Fruit fly (Drosophila melanogaster) whole organism, embryonic: Measurements from ENCODE around the gene CG10337.

Experiments
- Atf3 ChIP-seq: fragments of 200-800 bp; sonication (Bioruptor generic); optimal IDR thresholded peaks from 3 replicates; lab custom pipeline; 2016; ENCODE audit warnings: missing biosample characterization, missing genetic modification characterization
- C15 ChIP-seq: fragments of 200-800 bp; sonication (Bioruptor generic); IDR thresholded peaks from 3 replicates; pipeline ENCODE4 v1.3.6; 2022; ENCODE audit warnings: missing biosample characterization, missing genetic modification characterization
- CG10321 ChIP-seq: fragments of 200-800 bp; sonication (Bioruptor generic); IDR thresholded peaks from 2 replicates; pipeline ENCODE4 v1.3.6; 2022; ENCODE audit warnings: missing biosample characterization, missing genetic modification characterization
- CG10543 ChIP-seq: fragments of 200-800 bp; sonication (Bioruptor generic); optimal IDR thresholded peaks from 3 replicates; lab custom pipeline; 2017; ENCODE audit warnings: missing biosample characterization, mild to moderate bottlenecking, missing genetic modification characterization, moderate library complexity
- CG12744 ChIP-seq: fragments of 200-800 bp; sonication (Bioruptor generic); optimal IDR thresholded peaks from 2 replicates; lab custom pipeline; 2016; ENCODE audit warnings: missing biosample characterization, missing genetic modification characterization
- CG13287 ChIP-seq: fragments of 200-800 bp; sonication (Bioruptor generic); IDR thresholded peaks from 2 replicates; pipeline ENCODE4 v1.3.6; 2022; ENCODE audit warnings: missing biosample characterization, missing genetic modification characterization; ENCODE audit not compliant: partially characterized antibody
- CG13894 ChIP-seq: fragments of 200-800 bp; sonication (Bioruptor generic); optimal IDR thresholded peaks from 3 replicates; lab custom pipeline; 2018; ENCODE audit warnings: missing biosample characterization, mild to moderate bottlenecking, missing genetic modification characterization, moderate library complexity
- CG15514 ChIP-seq: fragments of 200-800 bp; sonication (Bioruptor generic); optimal IDR thresholded peaks from 3 replicates; lab custom pipeline; 2017; ENCODE audit warnings: missing biosample characterization, missing genetic modification characterization, mild to moderate bottlenecking, moderate library complexity, missing genetic modification reagents
- CG16863 ChIP-seq: fragments of 200-800 bp; sonication (Bioruptor generic); optimal IDR thresholded peaks from 3 replicates; lab custom pipeline; 2016; ENCODE audit warnings: missing biosample characterization, missing genetic modification characterization
- CG17829 ChIP-seq: fragments of 200-800 bp; optimal IDR thresholded peaks from 2 replicates; lab custom pipeline; 2019; ENCODE audit warnings: missing biosample characterization, mild to moderate bottlenecking, missing genetic modification characterization, moderate library complexity
- CG18619 ChIP-seq: fragments of 200-800 bp; sonication (Bioruptor generic); optimal IDR thresholded peaks from 3 replicates; lab custom pipeline; 2017; ENCODE audit warnings: missing biosample characterization, mild to moderate bottlenecking, missing genetic modification characterization
- CG18764 ChIP-seq: fragments of 200-800 bp; sonication (Bioruptor generic); optimal IDR thresholded peaks from 3 replicates; lab custom pipeline; 2016; ENCODE audit warnings: missing biosample characterization, missing genetic modification characterization
- CG31441 ChIP-seq: fragments of 200-800 bp; sonication (Bioruptor generic); IDR thresholded peaks from 2 replicates; pipeline ENCODE4 v1.3.6; 2022; ENCODE audit warnings: missing biosample characterization, missing genetic modification characterization
- CG33213 ChIP-seq: fragments of 200-800 bp; sonication (Bioruptor generic); optimal IDR thresholded peaks from 3 replicates; lab custom pipeline; 2016; ENCODE audit warnings: missing biosample characterization, missing genetic modification characterization
- CG4360 ChIP-seq: fragments of 200-800 bp; sonication (Bioruptor generic); IDR thresholded peaks from 2 replicates; pipeline ENCODE4 v1.3.6; 2022; ENCODE audit warnings: missing biosample characterization, missing genetic modification characterization
- CG4617 ChIP-seq: fragments of 200-800 bp; sonication (Bioruptor generic); optimal IDR thresholded peaks from 3 replicates; lab custom pipeline; 2016; ENCODE audit warnings: missing biosample characterization, missing genetic modification characterization, borderline replicate concordance
- CG5245 ChIP-seq: fragments of 200-800 bp; sonication (Bioruptor generic); optimal IDR thresholded peaks from 3 replicates; lab custom pipeline; 2016; ENCODE audit warnings: missing biosample characterization, missing genetic modification characterization
- CG6813 ChIP-seq: fragments of 200-800 bp; sonication (Bioruptor generic); optimal IDR thresholded peaks from 2 replicates; lab custom pipeline; 2017; ENCODE audit warnings: missing biosample characterization, missing genetic modification characterization, mild to moderate bottlenecking, moderate library complexity, missing genetic modification reagents
- CG7839 ChIP-seq: fragments of 200-800 bp; sonication (Bioruptor generic); optimal IDR thresholded peaks from 3 replicates; lab custom pipeline; 2018; ENCODE audit warnings: missing biosample characterization, mild to moderate bottlenecking, missing genetic modification characterization, moderate library complexity
- CG7987 ChIP-seq: fragments of 200-800 bp; sonication (Bioruptor generic); optimal IDR thresholded peaks from 2 replicates; lab custom pipeline; 2018; ENCODE audit warnings: missing biosample characterization, mild to moderate bottlenecking, missing genetic modification characterization, moderate library complexity
- Deaf1 ChIP-seq: fragments of 200-800 bp; optimal IDR thresholded peaks from 3 replicates; lab custom pipeline; 2019; ENCODE audit warnings: missing biosample characterization, mild to moderate bottlenecking, missing genetic modification characterization, moderate library complexity
- Dip2 ChIP-seq: fragments of 200-800 bp; sonication (Bioruptor generic); IDR thresholded peaks from 2 replicates; pipeline ENCODE4 v1.3.6; 2022; ENCODE audit warnings: missing biosample characterization, missing genetic modification characterization
- HLH4C ChIP-seq: fragments of 200-800 bp; sonication (Bioruptor generic); IDR thresholded peaks from 3 replicates; pipeline ENCODE4 v1.3.6; 2022; ENCODE audit warnings: missing biosample characterization, missing genetic modification characterization; ENCODE audit not compliant: partially characterized antibody
- HLH54F ChIP-seq: fragments of 200-800 bp; sonication (Bioruptor generic); optimal IDR thresholded peaks from 3 replicates; lab custom pipeline; 2016; ENCODE audit warnings: missing biosample characterization, missing genetic modification characterization
- HLHmδ ChIP-seq: fragments of 200-800 bp; sonication (Bioruptor generic); optimal IDR thresholded peaks from 2 replicates; lab custom pipeline; 2018; ENCODE audit warnings: missing biosample characterization, mild to moderate bottlenecking, missing genetic modification characterization, moderate library complexity
- Jarid2 ChIP-seq: fragments of 200-800 bp; sonication (Bioruptor generic); optimal IDR thresholded peaks from 3 replicates; lab custom pipeline; 2017; ENCODE audit warnings: mild to moderate bottlenecking, missing biosample characterization, missing genetic modification reagents, missing genetic modification characterization
- Lpt ChIP-seq: fragments of >200 bp; optimal IDR thresholded peaks from 2 replicates; lab custom pipeline; 2018; ENCODE audit warnings: missing biosample characterization, missing genetic modification characterization
- Max ChIP-seq: fragments of 200-800 bp; sonication (Bioruptor generic); optimal IDR thresholded peaks from 2 replicates; lab custom pipeline; 2016; ENCODE audit warnings: missing biosample characterization, mild to moderate bottlenecking, missing genetic modification characterization
- NC2α ChIP-seq: fragments of 200-800 bp; sonication (Bioruptor generic); optimal IDR thresholded peaks from 2 replicates; lab custom pipeline; 2016; ENCODE audit warnings: missing biosample characterization, missing genetic modification characterization
- Nf-YC ChIP-seq: fragments of 200-800 bp; optimal IDR thresholded peaks from 3 replicates; lab custom pipeline; 2019; ENCODE audit warnings: missing biosample characterization, mild to moderate bottlenecking, missing genetic modification characterization, moderate library complexity
- Rx ChIP-seq: fragments of 200-800 bp; sonication (Bioruptor generic); IDR thresholded peaks from 2 replicates; pipeline ENCODE4 v1.3.6; 2022; ENCODE audit warnings: missing biosample characterization, missing genetic modification characterization
- Sin3A ChIP-seq: fragments of >200 bp; optimal IDR thresholded peaks from 2 replicates; lab custom pipeline; 2018
- aop ChIP-seq: fragments of 200-800 bp; sonication (Bioruptor generic); IDR thresholded peaks from 2 replicates; pipeline ENCODE4 v1.3.6; 2022; ENCODE audit warnings: missing biosample characterization, missing genetic modification characterization
- ara ChIP-seq: fragments of 200-800 bp; sonication (Bioruptor generic); IDR thresholded peaks from 2 replicates; pipeline ENCODE4 v1.3.6; 2022; ENCODE audit warnings: missing biosample characterization, missing genetic modification characterization
- bsh ChIP-seq, 2 experiments: fragments of 200-800 bp; sonication (Bioruptor generic); optimal IDR thresholded peaks; 2 replicates each; lab custom pipeline; 2017 to 2018; ENCODE audit warnings: mild to moderate bottlenecking in 2 of 2, missing biosample characterization in 2 of 2, missing genetic modification characterization in 2 of 2, moderate library complexity in 1 of 2
- dimm ChIP-seq: fragments of 200-800 bp; sonication (Bioruptor generic); IDR thresholded peaks from 2 replicates; pipeline ENCODE4 v1.3.6; 2022; ENCODE audit warnings: missing biosample characterization, missing genetic modification characterization
- dysf ChIP-seq: fragments of 200-800 bp; sonication (Bioruptor generic); IDR thresholded peaks from 3 replicates; pipeline ENCODE4 v1.3.6; 2022; ENCODE audit warnings: missing biosample characterization, missing genetic modification characterization
- gcm ChIP-seq: fragments of 200-800 bp; sonication (Bioruptor generic); optimal IDR thresholded peaks from 2 replicates; lab custom pipeline; 2019; ENCODE audit warnings: missing biosample characterization, mild to moderate bottlenecking, missing genetic modification characterization, moderate library complexity
- insv ChIP-seq, 2 experiments: fragments of 200-800 bp; sonication (Bioruptor generic); optimal IDR thresholded peaks; 3 replicates each; lab custom pipeline; 2016 to 2018; ENCODE audit warnings: missing biosample characterization in 2 of 2, missing genetic modification characterization in 2 of 2
- jumu ChIP-seq: fragments of 200-800 bp; sonication (Bioruptor generic); optimal IDR thresholded peaks from 3 replicates; lab custom pipeline; 2016; ENCODE audit warnings: missing biosample characterization, missing genetic modification characterization
- lmd ChIP-seq: fragments of 200-800 bp; sonication (Bioruptor generic); IDR thresholded peaks from 2 replicates; pipeline ENCODE4 v1.3.6; 2022; ENCODE audit warnings: missing biosample characterization, missing genetic modification characterization
- oc ChIP-seq: fragments of 200-800 bp; sonication (Bioruptor generic); optimal IDR thresholded peaks from 2 replicates; lab custom pipeline; 2018; ENCODE audit warnings: missing biosample characterization, mild to moderate bottlenecking, missing genetic modification characterization, moderate library complexity
- otp ChIP-seq: fragments of 200-800 bp; sonication (Bioruptor generic); IDR thresholded peaks from 3 replicates; pipeline ENCODE4, ENCODE4 v1.3.6; 2022; ENCODE audit warnings: missing biosample characterization, missing genetic modification characterization
- ro ChIP-seq: fragments of 200-800 bp; sonication (Bioruptor generic); IDR thresholded peaks from 2 replicates; pipeline ENCODE4 v1.3.6; 2022; ENCODE audit warnings: missing biosample characterization, missing genetic modification characterization
- so ChIP-seq: fragments of 200-800 bp; sonication (Bioruptor generic); IDR thresholded peaks from 3 replicates; pipeline ENCODE4 v1.3.6; 2022; ENCODE audit warnings: missing biosample characterization, missing genetic modification characterization
- wdn ChIP-seq: fragments of 200-800 bp; sonication (Bioruptor generic); IDR thresholded peaks from 2 replicates; pipeline ENCODE4 v1.3.6; 2022; ENCODE audit warnings: missing biosample characterization, missing genetic modification characterization
- wor ChIP-seq: fragments of 200-800 bp; sonication (Bioruptor generic); IDR thresholded peaks from 2 replicates; pipeline ENCODE4 v1.3.6; 2022; ENCODE audit warnings: missing biosample characterization, missing genetic modification characterization
- yki ChIP-seq: fragments of >200 bp; optimal IDR thresholded peaks from 3 replicates; lab custom pipeline; 2018
- z ChIP-seq: fragments of 200-800 bp; sonication (Bioruptor generic); IDR thresholded peaks from 3 replicates; pipeline ENCODE4 v1.3.6; 2022; ENCODE audit warnings: missing biosample characterization, missing genetic modification characterization

Gene CG10337

dm6 chr2L:19575626-19576298, 29.0 kb upstream of the CG10337 start (continued):
- peak; percentile 90 for TF ChIP-seq C15 (GFP tag; lab: Robert Waterston, UW)
- peak; percentile 76 for TF ChIP-seq dimm (GFP tag; lab: Robert Waterston, UW)
- TF ChIP-seq Atf3 (GFP tag; lab: Kevin White, UChicago) = peak; percentile 95
- peak; percentile 96 for TF ChIP-seq CG18764 (GFP tag; lab: Kevin White, UChicago)
- peak; percentile 98 for TF ChIP-seq dysf (GFP tag; lab: Robert Waterston, UW)
- TF ChIP-seq Deaf1 (tag; lab: Kevin White, UChicago) = peak; percentile 80
- TF ChIP-seq CG18619 = peak; percentile 98
- TF ChIP-seq Sin3A (lab: Kevin White, UChicago) = no peak
- TF ChIP-seq CG7987 (GFP tag; lab: Kevin White, UChicago) = peak; percentile 74
- TF ChIP-seq insv (GFP tag; optimal IDR thresholded peaks at IDR 0.05; lab: Kevin White, UChicago) = peak; percentile 67 to 85
- TF ChIP-seq lmd (GFP tag; lab: Robert Waterston, UW) = peak; percentile 97
- peak; percentile 67 for TF ChIP-seq Dip2
- TF ChIP-seq HLH4C (GFP tag; lab: Robert Waterston, UW) = no peak
- TF ChIP-seq CG16863 (GFP tag; lab: Kevin White, UChicago) = peak; percentile 95
- peak; percentile 93 for TF ChIP-seq CG5245 (GFP tag; lab: Kevin White, UChicago)
- peak; percentile 97 for TF ChIP-seq jumu (GFP tag; lab: Kevin White, UChicago)
- TF ChIP-seq CG33213 = peak; percentile 90
- TF ChIP-seq, all 482 proteins: peak for 434

DNA sequence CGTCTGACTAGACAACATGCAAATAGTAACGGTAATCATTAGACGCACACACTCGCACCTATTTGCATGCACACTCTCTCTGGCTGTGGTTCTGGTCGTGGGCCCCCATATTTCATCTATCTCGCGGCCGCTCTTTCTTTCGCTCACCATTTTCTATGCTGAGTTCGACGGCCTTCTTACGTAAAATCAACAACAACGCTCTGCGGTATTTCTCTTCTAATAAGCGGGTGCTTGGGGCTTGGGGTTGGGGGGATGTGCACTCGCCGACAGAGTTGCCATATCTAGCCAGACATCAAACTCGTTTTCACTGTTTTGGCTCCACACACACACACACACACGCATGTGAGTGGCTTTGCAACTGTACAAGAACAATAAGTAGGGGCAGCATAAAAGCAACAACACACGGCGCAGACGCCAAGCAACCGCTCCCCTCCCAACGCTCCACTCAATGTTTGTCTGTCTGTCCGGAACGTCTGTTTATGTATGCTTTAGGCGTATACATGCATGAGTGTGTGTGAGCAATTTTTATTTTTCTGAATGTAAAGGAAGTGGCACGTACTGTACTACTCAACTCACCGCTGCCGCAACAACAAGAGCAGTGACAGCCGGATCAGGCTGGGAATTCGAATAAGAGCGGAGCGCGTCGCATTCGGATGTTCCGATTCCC, 28.3 kb upstream of the CG10337 start:
- peak; percentile 77 for TF ChIP-seq CG10543 (GFP tag; lab: Kevin White, UChicago)
- no peak for TF ChIP-seq CG6813 (GFP tag; lab: Kevin White, UChicago)
- no peak for TF ChIP-seq bsh (GFP tag; optimal IDR thresholded peaks at IDR 0.05; lab: Kevin White, UChicago)
- no peak for TF ChIP-seq wor (GFP tag; lab: Robert Waterston, UW)
- peak; percentile 32 for TF ChIP-seq CG13894
- TF ChIP-seq otp (GFP tag; lab: Robert Waterston, UW) = no peak
- no peak for TF ChIP-seq ara
- TF ChIP-seq Lpt (GFP tag; lab: Kevin White, UChicago) = no peak
- TF ChIP-seq CG17829 (tag; lab: Kevin White, UChicago) = no peak
- TF ChIP-seq CG16863 (GFP tag; lab: Kevin White, UChicago) = no peak
- TF ChIP-seq CG7987 (GFP tag; lab: Kevin White, UChicago) = no peak
- TF ChIP-seq CG13287 (GFP tag; lab: Robert Waterston, UW) = peak; percentile 62; the same call in 1 of the 2 replicates
- TF ChIP-seq NC2α = no peak
- peak; percentile 99 for TF ChIP-seq CG4360 (GFP tag; lab: Robert Waterston, UW)
- no peak for TF ChIP-seq CG10321 (GFP tag; lab: Robert Waterston, UW)
- peak; percentile 88 for TF ChIP-seq aop
- TF ChIP-seq CG4617 (GFP tag; lab: Kevin White, UChicago) = no peak
- TF ChIP-seq CG12744 (GFP tag; lab: Kevin White, UChicago) = no peak
- no peak for TF ChIP-seq Max (GFP tag; lab: Kevin White, UChicago)
- TF ChIP-seq Nf-YC (tag; lab: Kevin White, UChicago) = no peak
- no peak for TF ChIP-seq oc
- no peak; the same call in 1 of the 2 replicates for TF ChIP-seq wdn
- TF ChIP-seq HLHmδ (GFP tag; lab: Kevin White, UChicago) = peak; percentile 92
- no peak for TF ChIP-seq yki (lab: Kevin White, UChicago)
- TF ChIP-seq CG7839 (tag; lab: Kevin White, UChicago) = no peak
- TF ChIP-seq z (GFP tag; lab: Robert Waterston, UW) = peak; percentile 99
- no peak for TF ChIP-seq so (GFP tag; lab: Robert Waterston, UW)
- TF ChIP-seq ro (GFP tag; lab: Robert Waterston, UW) = no peak
- TF ChIP-seq HLH54F (GFP tag; lab: Kevin White, UChicago) = no peak
- TF ChIP-seq CG31441 (GFP tag; lab: Robert Waterston, UW) = no peak
- no peak for TF ChIP-seq Jarid2 (GFP tag; lab: Kevin White, UChicago)
- peak; percentile 92 for TF ChIP-seq gcm
- no peak for TF ChIP-seq Rx (GFP tag; lab: Robert Waterston, UW)
- TF ChIP-seq CG15514 (GFP tag; lab: Kevin White, UChicago) = no peak
